Worm (Caenorhabditis elegans) whole organism, late embryonic: ENCODE data around the gene kmo-2.

Experiments
- C08G9.2 ChIP-seq: sonication (generic microtip); optimal IDR thresholded peaks from 2 replicates; lab custom pipeline; 2016; ENCODE audit warnings: mild to moderate bottlenecking, missing genetic modification characterization, moderate library complexity, missing compliant biosample characterization
- F13H6.1 ChIP-seq: sonication (generic microtip); optimal IDR thresholded peaks from 2 replicates; lab custom pipeline; 2016; ENCODE audit warnings: missing genetic modification characterization, missing compliant biosample characterization
- K09A11.1 ChIP-seq: sonication (generic microtip); optimal IDR thresholded peaks from 2 replicates; lab custom pipeline; 2017; ENCODE audit warnings: antibody characterized with exemption, mild to moderate bottlenecking, missing genetic modification characterization, missing compliant biosample characterization; ENCODE audit not compliant: insufficient read depth
- T23F11.4 ChIP-seq: fragments of 200-800 bp; sonication (Bioruptor generic); optimal IDR thresholded peaks from 2 replicates; lab custom pipeline; 2018; ENCODE audit warnings: mild to moderate bottlenecking, missing genetic modification characterization, missing compliant biosample characterization
- ahr-1 ChIP-seq: sonication (generic microtip); optimal IDR thresholded peaks from 2 replicates; lab custom pipeline; 2016; ENCODE audit warnings: missing genetic modification characterization, missing compliant biosample characterization
- ceh-18 ChIP-seq: sonication (generic microtip); optimal IDR thresholded peaks from 2 replicates; lab custom pipeline; 2016; ENCODE audit warnings: missing genetic modification characterization, missing compliant biosample characterization
- ceh-30 ChIP-seq: fragments of 150-350 bp; optimal IDR thresholded peaks from 2 replicates; lab custom pipeline; 2014; ENCODE audit warnings: missing biosample characterization, missing genetic modification characterization
- ceh-31 ChIP-seq: sonication (generic microtip); optimal IDR thresholded peaks from 2 replicates; lab custom pipeline; 2016; ENCODE audit warnings: missing genetic modification characterization, missing compliant biosample characterization
- ceh-34 ChIP-seq: sonication (generic microtip); optimal IDR thresholded peaks from 2 replicates; lab custom pipeline; 2016; ENCODE audit warnings: mild to moderate bottlenecking, missing genetic modification characterization, missing compliant biosample characterization
- ceh-45 ChIP-seq: fragments of 200-800 bp; sonication (Bioruptor generic); IDR thresholded peaks from 2 replicates; pipeline ENCODE4 v1.3.6; 2022; ENCODE audit warnings: missing genetic modification reagents, missing genetic modification characterization, missing compliant biosample characterization
- ceh-48 ChIP-seq: sonication (generic microtip); optimal IDR thresholded peaks from 2 replicates; lab custom pipeline; 2016; ENCODE audit warnings: missing genetic modification characterization, inconsistent platforms, missing compliant biosample characterization
- che-1 ChIP-seq: sonication (generic microtip); optimal IDR thresholded peaks from 2 replicates; lab custom pipeline; 2016; ENCODE audit warnings: mild to moderate bottlenecking, missing genetic modification characterization, missing compliant biosample characterization
- dmd-4 ChIP-seq: sonication (generic microtip); optimal IDR thresholded peaks from 2 replicates; lab custom pipeline; 2016; ENCODE audit warnings: borderline replicate concordance, missing genetic modification characterization, missing compliant biosample characterization
- dve-1 ChIP-seq: sonication (generic microtip); optimal IDR thresholded peaks from 2 replicates; lab custom pipeline; 2017; ENCODE audit warnings: antibody characterized with exemption, mild to moderate bottlenecking, missing genetic modification characterization, missing compliant biosample characterization
- elt-4 ChIP-seq: sonication (generic microtip); optimal IDR thresholded peaks from 2 replicates; lab custom pipeline; 2016; ENCODE audit warnings: missing genetic modification characterization, missing compliant biosample characterization
- eyg-1 ChIP-seq: sonication (generic microtip); optimal IDR thresholded peaks from 2 replicates; lab custom pipeline; 2016; ENCODE audit warnings: missing genotype, missing genetic modification characterization, missing compliant biosample characterization
- fax-1 ChIP-seq: sonication (generic microtip); optimal IDR thresholded peaks from 2 replicates; lab custom pipeline; 2016; ENCODE audit warnings: missing genotype, missing genetic modification characterization, missing compliant biosample characterization
- hlh-15 ChIP-seq: sonication (generic microtip); optimal IDR thresholded peaks from 2 replicates; lab custom pipeline; 2016; ENCODE audit warnings: missing genetic modification characterization, missing compliant biosample characterization
- hlh-30 ChIP-seq: sonication (generic microtip); optimal IDR thresholded peaks from 2 replicates; lab custom pipeline; 2017; ENCODE audit warnings: antibody characterized with exemption, missing genetic modification characterization, missing compliant biosample characterization; ENCODE audit not compliant: insufficient read depth
- hlh-8 ChIP-seq: sonication (generic microtip); optimal IDR thresholded peaks from 2 replicates; lab custom pipeline; 2016; ENCODE audit warnings: missing genotype, missing genetic modification characterization, missing compliant biosample characterization
- lim-6 ChIP-seq: sonication (generic microtip); optimal IDR thresholded peaks from 2 replicates; lab custom pipeline; 2016; ENCODE audit warnings: missing genetic modification characterization, missing compliant biosample characterization
- lin-11 ChIP-seq: fragments of 200-800 bp; sonication (Bioruptor generic); optimal IDR thresholded peaks from 2 replicates; lab custom pipeline; 2018; ENCODE audit warnings: mild to moderate bottlenecking, missing genetic modification characterization, missing compliant biosample characterization
- mec-3 ChIP-seq: sonication (generic microtip); optimal IDR thresholded peaks from 2 replicates; lab custom pipeline; 2016; ENCODE audit warnings: borderline replicate concordance, missing genetic modification characterization, missing compliant biosample characterization
- nfya-1 ChIP-seq: sonication (generic microtip); optimal IDR thresholded peaks from 2 replicates; lab custom pipeline; 2017; ENCODE audit warnings: missing genetic modification characterization, mild to moderate bottlenecking, missing compliant biosample characterization, antibody characterized with exemption, moderate library complexity
- nhr-11 ChIP-seq: fragments of 150-350 bp; optimal IDR thresholded peaks from 2 replicates; lab custom pipeline; 2014; ENCODE audit warnings: missing biosample characterization, missing genetic modification characterization
- pag-3 ChIP-seq: sonication (generic microtip); optimal IDR thresholded peaks from 2 replicates; lab custom pipeline; 2016; ENCODE audit warnings: missing compliant biosample characterization, missing genetic modification characterization, borderline replicate concordance
- pat-9 ChIP-seq: fragments of 200-800 bp; sonication (Bioruptor generic); optimal IDR thresholded peaks from 2 replicates; lab custom pipeline; 2018; ENCODE audit warnings: mild to moderate bottlenecking, missing genetic modification characterization, moderate library complexity, missing compliant biosample characterization
- pax-1 ChIP-seq: fragments of 150-350 bp; optimal IDR thresholded peaks from 2 replicates; lab custom pipeline; 2014; ENCODE audit warnings: missing biosample characterization, missing genetic modification characterization
- pha-2 ChIP-seq: sonication (generic microtip); optimal IDR thresholded peaks from 2 replicates; lab custom pipeline; 2017; ENCODE audit warnings: mild to moderate bottlenecking, missing genetic modification characterization, missing compliant biosample characterization
- pha-4 ChIP-seq: fragments of 150-350 bp; optimal IDR thresholded peaks from 2 replicates; lab custom pipeline; 2018; ENCODE audit warnings: missing biosample characterization, missing genetic modification reagents, missing genetic modification characterization
- pros-1 ChIP-seq: fragments of 150-350 bp; optimal IDR thresholded peaks from 2 replicates; lab custom pipeline; 2014; ENCODE audit warnings: missing biosample characterization, missing genetic modification reagents, missing genetic modification characterization
- rnt-1 ChIP-seq: sonication (generic microtip); optimal IDR thresholded peaks from 2 replicates; lab custom pipeline; 2016; ENCODE audit warnings: missing genetic modification characterization, missing compliant biosample characterization
- sox-4 ChIP-seq: sonication (generic microtip); optimal IDR thresholded peaks from 2 replicates; lab custom pipeline; 2017; ENCODE audit warnings: mild to moderate bottlenecking, missing genetic modification characterization, inconsistent platforms, missing compliant biosample characterization
- syd-9 ChIP-seq: sonication (generic microtip); optimal IDR thresholded peaks from 2 replicates; lab custom pipeline; 2016; ENCODE audit warnings: mild to moderate bottlenecking, missing genetic modification characterization, moderate library complexity, missing compliant biosample characterization
- tbx-7 ChIP-seq: sonication (generic microtip); optimal IDR thresholded peaks from 2 replicates; lab custom pipeline; 2016; ENCODE audit warnings: missing genotype, missing genetic modification characterization, missing compliant biosample characterization
- unc-55 ChIP-seq: sonication (generic microtip); optimal IDR thresholded peaks from 2 replicates; lab custom pipeline; 2017; ENCODE audit warnings: missing biosample characterization, missing genetic modification reagents, missing genetic modification characterization
- zip-5 ChIP-seq: sonication (generic microtip); optimal IDR thresholded peaks from 2 replicates; lab custom pipeline; 2016; ENCODE audit warnings: missing genetic modification characterization, missing compliant biosample characterization
- ztf-16 ChIP-seq: sonication (generic microtip); optimal IDR thresholded peaks from 2 replicates; lab custom pipeline; 2017; ENCODE audit warnings: missing genetic modification characterization, missing compliant biosample characterization

The kmo-2 gene

ce11 chrV:12080274-12080673 is 11.9 kb upstream of the kmo-2 start, which contains the start of gene R07B7.9:
R07B7.9 (minus strand) TSS chrV:12080374.
- TF ChIP-seq ztf-16 (tag; lab: Kevin White, UChicago) = no peak

ce11 chrV:12075983-12076382 is 7.6 kb upstream of the kmo-2 start:
- TF ChIP-seq F13H6.1 (tag; lab: Kevin White, UChicago) (no peak), pros-1 (no peak), ceh-45 (GFP tag; lab: Robert Waterston, UW) (no peak)

- TF ChIP-seq syd-9 (tag; lab: Kevin White, UChicago) (no peak), eyg-1 (no peak), pha-2 (no peak)
- TF ChIP-seq, all 69 proteins: peak for 0
Measured at ce11 chrV:12074886-12075285, 6.5 kb upstream of the kmo-2 start, which contains the start of gene R07B7.6. R07B7.6 (minus strand) TSS chrV:12074986.

ce11 chrV:12071483-12071882 is 3.1 kb upstream of the kmo-2 start:
- TF ChIP-seq pag-3 (tag; lab: Kevin White, UChicago) (no peak), elt-4 (tag; lab: Kevin White, UChicago) (no peak), ceh-31 (tag; lab: Kevin White, UChicago) (no peak), fax-1 (no peak), ceh-34 (tag; lab: Kevin White, UChicago) (no peak), dmd-4 (tag; lab: Kevin White, UChicago) (no peak), pros-1 (no peak), T23F11.4 (no peak), che-1 (tag; lab: Kevin White, UChicago) (no peak)

ce11 chrV:12070419-12070818 is 2.1 kb upstream of the kmo-2 start, which contains the start of gene kmo-1:
kmo-1 (minus strand) TSS chrV:12070519.
- TF ChIP-seq lim-6 (tag; lab: Kevin White, UChicago) (no peak), pax-1 (no peak), mec-3 (no peak), ceh-18 (tag; lab: Kevin White, UChicago) (no peak), tbx-7 (tag; lab: Kevin White, UChicago) (no peak), hlh-15 (tag; lab: Kevin White, UChicago) (no peak), dve-1 (tag; lab: Kevin White, UChicago) (no peak), ahr-1 (tag; lab: Kevin White, UChicago) (no peak), rnt-1 (no peak)

ce11 chrV:12065859-12066258 is 2.5 kb downstream of the kmo-2 start:
- TF ChIP-seq zip-5 (tag; lab: Kevin White, UChicago) (no peak), ahr-1 (tag; lab: Kevin White, UChicago) (no peak), hlh-30 (tag; lab: Kevin White, UChicago) (peak; percentile 86), dmd-4 (tag; lab: Kevin White, UChicago) (no peak)
- TF ChIP-seq, all 69 proteins: peak for 1

- TF ChIP-seq mec-3 (no peak), sox-4 (tag; lab: Kevin White, UChicago) (no peak), eyg-1 (no peak), hlh-8 (tag; lab: Kevin White, UChicago) (no peak), pag-3 (tag; lab: Kevin White, UChicago) (no peak), zip-5 (tag; lab: Kevin White, UChicago) (no peak), ceh-34 (tag; lab: Kevin White, UChicago) (no peak), fax-1 (no peak), unc-55 (peak; percentile 17), lin-11 (tag; lab: Kevin White, UChicago) (no peak), ceh-45 (GFP tag; lab: Robert Waterston, UW) (no peak), ceh-30 (tag; lab: Kevin White, UChicago) (no peak), rnt-1 (peak; percentile 8), K09A11.1 (tag; lab: Kevin White, UChicago) (no peak), C08G9.2 (tag; lab: Kevin White, UChicago) (no peak), hlh-30 (tag; lab: Kevin White, UChicago) (peak; percentile 65), ztf-16 (tag; lab: Kevin White, UChicago) (no peak), dmd-4 (tag; lab: Kevin White, UChicago) (no peak), ceh-48 (tag; lab: Kevin White, UChicago) (no peak), pat-9 (no peak), nhr-11 (tag; lab: Kevin White, UChicago) (no peak), nfya-1 (tag; lab: Kevin White, UChicago) (no peak), syd-9 (tag; lab: Kevin White, UChicago) (no peak), tbx-7 (tag; lab: Kevin White, UChicago) (no peak), pha-4 (tag; lab: Kevin White, UChicago) (no peak)
Measured at ce11 chrV:12065369-12065768, 3.0 kb downstream of the kmo-2 start, which contains the start of gene pqn-53. pqn-53 (minus strand) TSS chrV:12065391.
